Fruit fly (Drosophila melanogaster) whole organism, embryonic: ENCODE measurements around the gene Utx.

ENCODE experiments used
- GATAe ChIP-seq: fragments of 200-800 bp; sonication (Bioruptor generic); conservative IDR thresholded peaks from 2 replicates; pipeline ENCODE4 v1.3.6; 2022; ENCODE audit warnings: missing biosample characterization, missing genetic modification characterization
- Sox102F ChIP-seq: fragments of 200-800 bp; sonication (Bioruptor generic); optimal IDR thresholded peaks from 2 replicates; lab custom pipeline; 2018; ENCODE audit warnings: missing biosample characterization, mild to moderate bottlenecking, missing genetic modification characterization, moderate library complexity
- unc-4 ChIP-seq: fragments of 200-800 bp; sonication (Bioruptor generic); IDR thresholded peaks from 2 replicates; pipeline ENCODE4 v1.3.6; 2022; ENCODE audit warnings: missing biosample characterization, missing genetic modification characterization; ENCODE audit not compliant: partially characterized antibody

DNA sequence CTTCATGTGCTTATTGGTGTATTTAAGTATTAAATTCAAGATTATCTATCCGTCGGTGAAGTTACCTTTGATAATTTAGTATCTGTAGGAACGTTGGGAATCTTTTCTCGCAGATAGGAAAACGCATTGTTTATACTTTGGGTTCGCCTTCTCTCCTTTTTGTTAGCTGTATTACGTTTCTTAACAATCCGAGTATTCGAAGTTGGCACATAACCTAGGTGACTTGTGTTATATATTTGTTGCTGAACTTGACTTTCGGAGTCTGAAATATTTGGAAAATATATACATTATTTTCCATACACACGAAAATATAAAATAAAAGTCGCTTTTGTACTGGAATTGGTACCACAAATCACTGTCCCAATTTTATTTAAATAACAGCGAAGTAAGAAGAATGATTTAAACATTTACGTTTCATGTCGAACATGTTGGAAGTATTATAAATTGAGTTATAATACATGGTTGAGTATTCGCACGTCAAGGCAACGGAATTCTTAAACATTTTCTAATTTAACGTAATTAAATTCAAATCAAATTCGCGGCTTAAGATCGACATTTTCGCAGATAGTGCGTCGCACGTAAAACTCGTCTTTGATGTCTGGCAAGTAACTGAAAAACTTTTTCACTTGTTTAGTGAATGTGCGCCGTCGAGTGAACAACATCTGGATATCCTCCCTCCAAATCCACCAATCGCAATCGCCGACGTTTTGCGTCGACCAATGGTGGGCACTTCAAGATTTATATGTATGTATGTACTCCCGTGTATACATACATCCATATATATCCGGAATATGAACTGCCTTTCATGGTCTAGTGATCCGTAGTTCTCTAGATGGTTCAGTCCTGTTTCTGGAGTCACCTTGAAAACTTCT is 16.4 kb upstream of the Utx start, which contains the start of gene Hand:
- no peak for TF ChIP-seq unc-4 (GFP tag; lab: Robert Waterston, UW)
- no peak for TF ChIP-seq GATAe (GFP tag; lab: Robert Waterston, UW)
- TF ChIP-seq Sox102F (GFP tag; lab: Kevin White, UChicago): no peak
